Worm (Caenorhabditis elegans) whole organism, midembryonic: ENCODE results near the gene ZK430.5.

Experiments used
- T22C8.4 ChIP-seq: fragments of 200-800 bp; sonication (Bioruptor generic); IDR thresholded peaks from 2 replicates; pipeline ENCODE4 v1.3.6; 2022; ENCODE audit warnings: missing genetic modification characterization, missing compliant biosample characterization
- ref-1 ChIP-seq: fragments of 200-800 bp; sonication (Bioruptor generic); conservative IDR thresholded peaks from 2 replicates; pipeline ENCODE4 v1.3.6; 2022; ENCODE audit warnings: missing genetic modification reagents, missing genetic modification characterization, missing compliant biosample characterization
- ztf-23 ChIP-seq: fragments of 200-800 bp; sonication (Bioruptor generic); IDR thresholded peaks from 2 replicates; pipeline ENCODE4 v1.3.6; 2022; ENCODE audit warnings: missing genetic modification reagents, missing genetic modification characterization, missing compliant biosample characterization
- ztf-29 ChIP-seq: fragments of 200-800 bp; sonication (Bioruptor generic); IDR thresholded peaks from 2 replicates; pipeline ENCODE4 v1.3.6; 2022; ENCODE audit warnings: missing genetic modification reagents, missing genetic modification characterization, missing compliant biosample characterization

ce11 chrII:4438601-4439000, 33.1 kb downstream of the ZK430.5 start, which contains the start of gene nhr-16:
- TF ChIP-seq ztf-23 (no peak), ref-1 (GFP tag; lab: Robert Waterston, UW) (no peak), T22C8.4 (GFP tag; lab: Robert Waterston, UW) (no peak), ztf-29 (no peak)
